Fruit fly (Drosophila melanogaster) whole organism, wandering third instar larva: ENCODE data around the gene heix.

Experiments
- CG32264 ChIP-seq: fragments of 200-800 bp; sonication (Bioruptor generic); optimal IDR thresholded peaks from 2 replicates; lab custom pipeline; 2016; ENCODE audit warnings: missing biosample characterization, missing genetic modification characterization
- Jra ChIP-seq: sonication (Bioruptor generic); optimal IDR thresholded peaks from 2 replicates; lab custom pipeline; 2016; ENCODE audit warnings: missing biosample characterization, missing genetic modification characterization
- psq ChIP-seq: fragments of 200-800 bp; sonication (Bioruptor generic); optimal IDR thresholded peaks from 3 replicates; lab custom pipeline; 2017; ENCODE audit warnings: missing biosample characterization, mild to moderate bottlenecking, missing genetic modification characterization, moderate library complexity

- TF ChIP-seq psq (GFP tag; lab: Kevin White, UChicago), result no peak
- no peak for TF ChIP-seq Jra (GFP tag; lab: Kevin White, UChicago)
- TF ChIP-seq CG32264 (GFP tag; lab: Kevin White, UChicago), result no peak
These were observed 22.4 kb upstream of the heix start for dm6 chr2L:16321872-16322631.
